Fruit fly (Drosophila melanogaster): ENCODE measurements around the gene B9d2.

- TF ChIP-seq tap (tag; optimal IDR thresholded peaks at IDR 0.05) (no peak), lola (GFP tag; optimal IDR thresholded peaks at IDR 0.05) (no peak), CG34224 (GFP tag; IDR thresholded peaks at IDR 0.05; ENCODE audit: partially characterized antibody) (no peak), CG2129 (GFP tag; IDR thresholded peaks at IDR 0.05; ENCODE audit: partially characterized antibody) (no peak), amos (GFP tag; IDR thresholded peaks at IDR 0.05; ENCODE audit: partially characterized antibody) (no peak), CG12219 (GFP tag; optimal IDR thresholded peaks at IDR 0.05) (no peak), CG2875 (GFP tag; optimal IDR thresholded peaks at IDR 0.05) (no peak), Myb (GFP tag; optimal IDR thresholded peaks at IDR 0.05) (no peak), usp (GFP tag; optimal IDR thresholded peaks at IDR 0.05) (no peak)
Observed at dm6 chr2L:6109313-6109847, 21.1 kb downstream of the B9d2 start.

All from whole organism, embryonic.